Worm (Caenorhabditis elegans): Measurements from ENCODE around the gene R09E10.13.
"Not testable (repeated sequence)": the region's sequence is repeated elsewhere in the genome, so short reads cannot be mapped to it uniquely, and the experiment has no call there.

R09E10.13 gene

DNA sequence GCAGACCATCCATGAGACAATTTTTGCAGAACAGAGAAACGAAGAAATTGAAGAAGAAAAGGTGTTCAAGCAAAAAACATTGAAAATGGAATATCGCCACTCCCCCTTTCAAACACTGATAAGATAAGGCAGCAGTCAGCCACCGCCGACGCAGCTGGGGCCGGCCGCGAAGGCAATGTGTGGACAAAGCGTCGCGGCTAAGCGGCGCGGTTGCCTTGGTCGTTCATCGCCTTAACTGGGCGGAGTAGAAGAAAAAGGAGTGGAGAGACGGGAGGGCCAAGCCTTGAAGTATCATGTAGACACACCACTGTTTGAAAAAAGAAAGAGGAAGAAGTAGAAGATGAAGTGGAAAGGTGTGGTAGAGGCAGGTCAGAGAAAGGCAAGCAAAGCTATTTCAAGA is 36.0 kb upstream of the R09E10.13 start:
- TF ChIP-seq F13H6.1 (tag; optimal IDR thresholded peaks at IDR 0.05): peak; percentile 25
- TF ChIP-seq blmp-1 (tag; optimal IDR thresholded peaks at IDR 0.05; ENCODE audit: insufficient read depth): peak; percentile 22
- TF ChIP-seq ZK546.5 (tag; optimal IDR thresholded peaks at IDR 0.05): no peak
- TF ChIP-seq sma-3 (GFP tag; optimal IDR thresholded peaks at IDR 0.05): peak; percentile 44
- peak; percentile 28 for TF ChIP-seq sma-9 (GFP tag; optimal IDR thresholded peaks at IDR 0.05)
- TF ChIP-seq sma-9 (tag; optimal IDR thresholded peaks at IDR 0.05): no peak
- TF ChIP-seq fos-1 (tag; optimal IDR thresholded peaks at IDR 0.05): peak; percentile 68
- peak; percentile 35 for TF ChIP-seq crh-2 (tag; optimal IDR thresholded peaks at IDR 0.05)
- no peak for TF ChIP-seq nhr-237 (tag; optimal IDR thresholded peaks at IDR 0.05)
- peak; percentile 17 for TF ChIP-seq nhr-25 (tag; optimal IDR thresholded peaks at IDR 0.05)
- no peak for TF ChIP-seq ama-1 (optimal IDR thresholded peaks at IDR 0.05)

DNA sequence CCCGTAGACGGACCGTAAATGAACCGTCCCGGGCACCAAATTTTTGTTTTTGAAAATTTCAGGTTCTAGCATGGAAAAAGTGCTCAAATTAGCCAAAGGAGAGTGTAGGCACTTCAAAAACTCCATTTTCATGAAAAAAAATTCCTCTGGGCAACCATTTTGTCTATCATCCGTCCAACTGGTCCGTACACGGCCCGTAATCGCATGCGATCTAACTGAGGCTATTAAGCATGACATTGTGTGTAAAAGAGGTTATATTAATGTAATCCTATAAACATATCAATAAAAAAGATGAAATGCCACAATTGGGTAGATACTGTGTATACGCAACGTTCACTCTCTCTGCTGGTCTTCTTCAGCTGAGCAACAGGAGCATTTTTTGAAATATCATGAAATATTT is 27.7 kb upstream of the R09E10.13 start, which contains the start of gene R09E10.1:
TSS of gene R09E10.1 (minus strand) at position 101 of the 400 bp plus-strand sequence.
- TF ChIP-seq snpc-4, ZK546.5, mab-5 (tag; optimal IDR thresholded peaks at IDR 0.05): not testable (repeated sequence)

- TF ChIP-seq aly-2 (tag; optimal IDR thresholded peaks at IDR 0.05) (no peak), ceh-82 (tag; optimal IDR thresholded peaks at IDR 0.05) (no peak), mab-5 (tag; optimal IDR thresholded peaks at IDR 0.05) (no peak), skn-1 (tag; optimal IDR thresholded peaks at IDR 0.05) (no peak)
These were observed 23.3 kb upstream of the R09E10.13 start, which contains the start of gene R09E10.2 for ce11 chrIV:10318199-10318598. Gene R09E10.2, minus strand, starts transcription at chrIV:10318299.

- no peak for TF ChIP-seq alr-1 (tag; optimal IDR thresholded peaks at IDR 0.05)
- TF ChIP-seq lin-39 (tag; optimal IDR thresholded peaks at IDR 0.05): no peak
- no peak for TF ChIP-seq lsy-2 (tag; optimal IDR thresholded peaks at IDR 0.05)
- no peak for TF ChIP-seq blmp-1 (tag; optimal IDR thresholded peaks at IDR 0.05; ENCODE audit: insufficient read depth)
- TF ChIP-seq nhr-10 (tag; optimal IDR thresholded peaks at IDR 0.05): no peak
- TF ChIP-seq nhr-129 (tag; optimal IDR thresholded peaks at IDR 0.05): no peak
- TF ChIP-seq nhr-11 (tag; optimal IDR thresholded peaks at IDR 0.05): no peak
- TF ChIP-seq ama-1 (optimal IDR thresholded peaks at IDR 0.05): no peak
- TF ChIP-seq egl-27 (tag; optimal IDR thresholded peaks at IDR 0.05): no peak
- TF ChIP-seq crh-2 (tag; optimal IDR thresholded peaks at IDR 0.05): no peak
- no peak for TF ChIP-seq lin-13 (GFP tag; optimal IDR thresholded peaks at IDR 0.05)
- TF ChIP-seq unc-39 (tag; optimal IDR thresholded peaks at IDR 0.05): no peak
- TF ChIP-seq elt-3 (tag; optimal IDR thresholded peaks at IDR 0.05): no peak
- TF ChIP-seq mbf-1 (tag; optimal IDR thresholded peaks at IDR 0.05): no peak
- no peak for TF ChIP-seq mdl-1 (tag; optimal IDR thresholded peaks at IDR 0.05)
- TF ChIP-seq ceh-16 (tag; optimal IDR thresholded peaks at IDR 0.05): no peak
These were observed 18.6 kb upstream of the R09E10.13 start, which contains the start of gene acs-18 for ce11 chrIV:10313565-10313964. Gene acs-18, minus strand, starts transcription at chrIV:10313665.

ce11 chrIV:10311115-10311514 is 16.2 kb upstream of the R09E10.13 start:
- TF ChIP-seq nhr-6 (tag; optimal IDR thresholded peaks at IDR 0.05) (no peak), elt-3 (tag; optimal IDR thresholded peaks at IDR 0.05) (no peak), unc-55 (GFP tag; optimal IDR thresholded peaks at IDR 0.05) (no peak), crh-2 (tag; optimal IDR thresholded peaks at IDR 0.05) (no peak), sma-9 (GFP tag; optimal IDR thresholded peaks at IDR 0.05) (no peak), sma-9 (tag; optimal IDR thresholded peaks at IDR 0.05) (no peak), mbf-1 (tag; optimal IDR thresholded peaks at IDR 0.05) (no peak), ztf-1 (GFP tag; conservative IDR thresholded peaks at IDR 0.05) (no peak), egl-27 (tag; optimal IDR thresholded peaks at IDR 0.05) (no peak), ZK546.5 (tag; optimal IDR thresholded peaks at IDR 0.05) (no peak), mab-5 (tag; optimal IDR thresholded peaks at IDR 0.05) (no peak), unc-62 (GFP tag; optimal IDR thresholded peaks at IDR 0.05) (no peak), mdl-1 (tag; optimal IDR thresholded peaks at IDR 0.05) (no peak), nhr-129 (tag; optimal IDR thresholded peaks at IDR 0.05) (no peak), sma-3 (GFP tag; optimal IDR thresholded peaks at IDR 0.05) (no peak), nhr-10 (tag; optimal IDR thresholded peaks at IDR 0.05) (no peak), lsy-2 (tag; optimal IDR thresholded peaks at IDR 0.05) (no peak), ceh-82 (tag; optimal IDR thresholded peaks at IDR 0.05) (no peak), peb-1 (tag; optimal IDR thresholded peaks at IDR 0.05) (no peak)
